Worm (Caenorhabditis elegans): ENCODE data around the gene klp-19.

The klp-19 gene

DNA sequence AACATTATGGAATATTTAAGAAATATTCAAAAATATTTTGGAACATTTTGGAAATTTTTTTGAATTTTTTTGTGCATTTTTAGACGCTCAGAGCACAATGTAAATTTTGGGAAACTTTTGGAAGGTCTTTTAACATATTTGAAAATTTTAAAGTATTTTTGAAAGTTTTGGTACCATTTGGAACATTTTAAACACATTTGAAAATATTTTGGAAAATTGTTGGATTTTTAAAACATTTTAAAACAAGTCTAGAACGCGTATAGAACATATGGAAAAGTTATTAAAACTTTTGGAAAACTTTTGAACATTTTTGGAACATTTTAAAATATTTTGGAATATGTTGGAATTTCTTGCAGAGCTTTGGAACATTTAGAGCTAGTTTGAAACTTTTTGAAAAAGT is 26.7 kb upstream of the klp-19 start, which contains the start of gene sdz-20:
Gene sdz-20, plus strand, starts transcription at position 301 of the 400 bp plus-strand sequence.
- TF ChIP-seq spr-1 (tag; optimal IDR thresholded peaks at IDR 0.05) (no peak), ztf-11 (tag; optimal IDR thresholded peaks at IDR 0.05) (no peak), mdt-29 (GFP tag; IDR thresholded peaks at IDR 0.05) (no peak), lim-7 (GFP tag; IDR thresholded peaks at IDR 0.05) (no peak), mdl-1 (tag; optimal IDR thresholded peaks at IDR 0.05) (no peak), aha-1 (tag) (no peak), rbr-2 (tag; optimal IDR thresholded peaks at IDR 0.05) (no peak), ceh-32 (tag; optimal IDR thresholded peaks at IDR 0.05; ENCODE audit: poor library complexity) (no peak)

- TF ChIP-seq hif-1 (tag; optimal IDR thresholded peaks at IDR 0.05) (no peak), nhr-25 (tag; optimal IDR thresholded peaks at IDR 0.05; ENCODE audit: borderline replicate concordance, insufficient read depth) (no peak), F26F4.8 (GFP tag; conservative IDR thresholded peaks at IDR 0.05) (no peak), snpc-1.2 (GFP tag; IDR thresholded peaks at IDR 0.05) (no peak), D1046.2 (GFP tag; IDR thresholded peaks at IDR 0.05) (no peak), dpl-1 (GFP tag; optimal IDR thresholded peaks at IDR 0.05) (no peak), mdl-1 (tag; optimal IDR thresholded peaks at IDR 0.05) (no peak), pha-4 (GFP tag; IDR thresholded peaks at IDR 0.05) (no peak), pha-4 (tag; optimal IDR thresholded peaks at IDR 0.05) (no peak), ceh-20 (GFP tag; IDR thresholded peaks at IDR 0.05) (no peak), mdt-29 (GFP tag; IDR thresholded peaks at IDR 0.05) (no peak), nhr-28 (tag; optimal IDR thresholded peaks at IDR 0.05) (no peak), nhr-6 (tag; optimal IDR thresholded peaks at IDR 0.05) (no peak), nhr-237 (tag; optimal IDR thresholded peaks at IDR 0.05) (no peak), tag-97 (GFP tag; IDR thresholded peaks at IDR 0.05) (no peak), hmg-1.1 (GFP tag; IDR thresholded peaks at IDR 0.05) (no peak), lim-7 (GFP tag; IDR thresholded peaks at IDR 0.05) (no peak)
Observed at ce11 chrIII:13328911-13329310, 21.9 kb upstream of the klp-19 start.

- TF ChIP-seq unc-62 (GFP tag; optimal IDR thresholded peaks at IDR 0.05 in 1 of 2) (no peak), unc-62 (tag; optimal IDR thresholded peaks at IDR 0.05) (no peak), fos-1 (tag; optimal IDR thresholded peaks at IDR 0.05) (no peak), zip-2 (tag; optimal IDR thresholded peaks at IDR 0.05) (no peak), dve-1 (tag; optimal IDR thresholded peaks at IDR 0.05; ENCODE audit: insufficient read depth) (no peak), fkh-10 (GFP tag; optimal IDR thresholded peaks at IDR 0.05) (no peak), lir-3 (tag; optimal IDR thresholded peaks at IDR 0.05) (no peak), php-3 (GFP tag; IDR thresholded peaks at IDR 0.05) (no peak), daf-19 (GFP tag; conservative IDR thresholded peaks at IDR 0.05) (no peak), lin-39 (tag; optimal IDR thresholded peaks at IDR 0.05) (no peak), ZK546.5 (tag; optimal IDR thresholded peaks at IDR 0.05) (no peak), Y5F2A.4 (GFP tag; optimal IDR thresholded peaks at IDR 0.05) (no peak), ceh-32 (tag; optimal IDR thresholded peaks at IDR 0.05; ENCODE audit: poor library complexity) (no peak), duxl-1 (tag; optimal IDR thresholded peaks at IDR 0.05; ENCODE audit: poor library complexity) (no peak), dmd-6 (GFP tag; IDR thresholded peaks at IDR 0.05) (no peak), mdl-1 (tag; optimal IDR thresholded peaks at IDR 0.05) (no peak)
Observed at ce11 chrIII:13324739-13325138, 17.7 kb upstream of the klp-19 start, which contains the start of gene F53A2.1. TSS of gene F53A2.1 (minus strand) at chrIII:13324839.

ce11 chrIII:13322578-13322977 is 15.5 kb upstream of the klp-19 start, which contains the start of gene F53A2.11:
TSS of gene F53A2.11 (minus strand) at chrIII:13322678.
- TF ChIP-seq Y48G9A.11 (GFP tag; IDR thresholded peaks at IDR 0.05) (no peak), lir-3 (tag; optimal IDR thresholded peaks at IDR 0.05) (no peak), sdz-12 (GFP tag; optimal IDR thresholded peaks at IDR 0.05) (no peak)

Measured in whole organism, L4 larva.